Fruit fly (Drosophila melanogaster) Kc167 (cell line): ENCODE data around the gene CG8379.

ENCODE experiments used
- Myc ChIP-seq: fragments of >200 bp; optimal IDR thresholded peaks from 2 replicates; lab custom pipeline; 2017; ENCODE audit warnings: missing external identifiers
- Sin3A ChIP-seq: fragments of >200 bp; optimal IDR thresholded peaks from 2 replicates; lab custom pipeline; 2018; ENCODE audit warnings: missing external identifiers
- h ChIP-seq: fragments of >200 bp; optimal IDR thresholded peaks from 3 replicates; lab custom pipeline; 2018; ENCODE audit warnings: missing external identifiers
- insv ChIP-seq: fragments of >200 bp; optimal IDR thresholded peaks from 3 replicates; lab custom pipeline; 2018; ENCODE audit warnings: missing external identifiers
- psq ChIP-seq: fragments of >200 bp; optimal IDR thresholded peaks from 2 replicates; lab custom pipeline; 2017; ENCODE audit warnings: missing external identifiers
- ttk ChIP-seq: sonication (Bioruptor generic); optimal IDR thresholded peaks from 2 replicates; lab custom pipeline; 2017; ENCODE audit warnings: missing external identifiers

The CG8379 gene

DNA sequence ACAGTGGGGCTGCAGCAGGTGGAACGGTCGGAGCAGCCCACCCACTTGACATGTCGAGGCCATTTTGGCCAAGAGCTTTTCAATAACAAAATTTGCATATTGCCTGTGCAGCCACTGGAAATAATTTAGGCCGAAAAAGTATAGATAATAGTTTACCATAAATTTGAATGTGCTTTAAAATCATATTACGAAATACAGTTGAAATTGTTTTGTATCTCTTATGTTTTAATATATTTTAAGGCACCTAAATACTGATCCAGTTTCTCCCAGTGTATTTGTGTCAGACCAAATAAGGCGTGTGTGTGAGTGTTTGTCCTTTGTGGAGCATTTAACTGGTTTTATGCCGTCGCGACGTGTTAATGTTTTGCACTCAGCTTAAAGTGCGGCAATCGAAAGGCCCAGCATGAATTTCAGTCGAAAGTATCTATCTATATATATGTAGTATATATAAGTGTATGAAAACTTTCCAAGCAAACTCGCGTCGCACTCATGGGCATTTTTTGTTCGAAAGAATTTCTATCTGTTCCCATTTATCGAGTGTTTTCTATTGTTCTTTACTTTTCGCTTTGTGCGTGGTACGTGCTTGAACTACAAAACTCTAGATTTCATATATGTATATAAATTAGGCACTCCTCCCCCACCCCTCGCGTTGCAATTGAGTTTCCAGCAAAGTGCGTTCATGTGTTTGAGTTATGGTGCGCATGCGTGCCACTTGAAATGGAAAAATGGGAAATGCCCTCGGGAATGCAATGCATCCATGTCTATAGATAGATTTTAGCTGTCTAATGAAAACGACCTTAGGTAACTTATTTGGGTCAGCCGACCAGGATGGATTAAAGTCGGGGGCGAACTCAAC lies 25.4 kb downstream of the CG8379 start:
- TF ChIP-seq Myc, result no peak
- TF ChIP-seq psq (lab: Kevin White, UChicago), result no peak
- TF ChIP-seq ttk (lab: Kevin White, UChicago), result no peak
- TF ChIP-seq h (lab: Kevin White, UChicago), result no peak
- TF ChIP-seq insv (lab: Kevin White, UChicago), result no peak
- TF ChIP-seq Sin3A (lab: Kevin White, UChicago), result no peak

DNA sequence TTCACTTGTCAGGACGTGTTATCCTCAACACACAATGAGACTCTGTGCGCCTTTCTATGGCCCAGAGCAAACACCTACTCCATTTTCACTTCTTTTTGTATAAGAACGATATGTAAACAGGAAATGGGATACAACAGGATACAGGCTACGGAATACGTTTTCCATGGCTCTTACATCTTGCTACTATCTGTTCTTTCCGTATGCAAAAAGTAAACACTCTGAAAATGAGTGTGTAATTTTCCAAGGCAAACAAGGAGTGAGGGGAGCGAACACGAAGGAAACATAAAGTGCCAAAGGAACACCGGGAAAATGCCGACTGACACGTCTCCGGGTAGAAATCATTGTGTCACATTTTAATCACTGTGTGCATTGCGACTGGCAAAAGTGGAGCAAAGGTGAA lies 26.4 kb downstream of the CG8379 start:
- TF ChIP-seq Myc (no peak), psq (lab: Kevin White, UChicago) (no peak), Sin3A (lab: Kevin White, UChicago) (no peak), ttk (lab: Kevin White, UChicago) (no peak), h (lab: Kevin White, UChicago) (no peak), insv (lab: Kevin White, UChicago) (no peak)

DNA sequence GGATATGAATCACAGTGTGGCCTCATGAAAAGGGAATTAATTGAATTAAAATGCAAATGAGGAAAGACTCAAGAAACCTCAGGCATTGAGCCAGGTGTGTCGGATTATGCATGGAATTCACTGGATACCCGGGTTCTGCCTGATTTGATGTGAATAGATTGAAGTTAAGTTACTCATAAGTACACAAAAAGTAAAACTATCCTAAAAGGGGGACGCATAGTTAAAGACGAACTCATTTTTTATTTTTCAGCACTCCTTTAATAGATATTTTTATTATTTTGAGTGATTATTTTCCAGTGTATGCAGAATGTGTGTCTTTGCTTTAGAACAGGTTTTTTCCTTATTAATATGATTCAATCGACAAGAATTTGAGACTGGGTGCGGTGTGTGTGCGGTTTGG lies 29.0 kb downstream of the CG8379 start:
- no peak for TF ChIP-seq Sin3A (lab: Kevin White, UChicago)
- TF ChIP-seq Myc, result no peak
- TF ChIP-seq insv (lab: Kevin White, UChicago), result no peak
- no peak for TF ChIP-seq h (lab: Kevin White, UChicago)
- no peak for TF ChIP-seq ttk (lab: Kevin White, UChicago)
- TF ChIP-seq psq (lab: Kevin White, UChicago), result no peak

DNA sequence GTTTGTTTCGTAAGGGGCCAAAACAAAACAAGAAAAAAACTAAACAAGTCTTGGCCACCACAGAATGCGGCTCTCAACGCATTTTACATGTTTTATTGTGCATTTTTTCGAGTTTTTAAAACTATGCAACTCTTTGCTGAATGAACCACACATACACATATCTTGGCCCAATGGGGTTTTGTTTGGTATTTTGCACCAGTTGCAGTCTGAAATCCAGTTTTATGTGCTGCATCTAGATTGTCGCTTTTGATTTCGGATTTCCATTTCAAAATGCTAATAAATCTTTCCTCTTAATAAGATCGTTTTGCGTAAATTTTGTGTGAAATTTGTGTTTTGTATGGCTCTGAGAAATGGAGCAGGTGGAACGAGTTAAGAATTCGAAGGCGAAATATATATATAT lies 29.5 kb downstream of the CG8379 start:
- TF ChIP-seq ttk (lab: Kevin White, UChicago), result no peak
- TF ChIP-seq Sin3A (lab: Kevin White, UChicago), result no peak
- TF ChIP-seq psq (lab: Kevin White, UChicago), result no peak
- no peak for TF ChIP-seq insv (lab: Kevin White, UChicago)
- no peak for TF ChIP-seq Myc
- no peak for TF ChIP-seq h (lab: Kevin White, UChicago)

DNA sequence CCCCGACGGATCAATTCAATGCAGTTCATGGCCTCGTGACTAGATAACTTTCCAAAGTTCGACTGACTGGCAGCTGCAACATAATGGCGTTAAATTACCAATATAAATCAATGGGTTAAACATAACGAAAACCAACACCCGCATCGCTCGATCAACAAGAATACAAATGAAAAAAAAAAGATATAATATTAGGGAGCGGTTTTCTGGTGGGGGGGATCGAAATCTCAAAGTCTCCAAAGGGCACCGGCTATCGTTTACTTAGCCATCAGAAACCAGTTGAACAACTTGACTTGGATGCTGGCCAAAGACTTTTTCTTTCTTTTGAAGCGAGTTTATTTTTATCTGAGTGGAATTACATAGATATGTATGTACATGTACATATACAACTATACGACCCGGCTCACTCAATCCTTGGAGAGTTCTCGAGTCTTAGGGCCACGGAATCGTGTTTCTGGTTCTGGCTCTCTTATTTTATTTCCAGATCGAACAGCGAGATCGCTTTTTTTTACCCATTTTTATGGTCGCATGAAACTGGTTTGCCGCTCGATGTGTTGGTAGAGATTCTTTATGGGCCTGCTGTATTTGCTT lies 30.5 kb downstream of the CG8379 start:
- TF ChIP-seq Myc (no peak), psq (lab: Kevin White, UChicago) (no peak), Sin3A (lab: Kevin White, UChicago) (no peak), insv (lab: Kevin White, UChicago) (no peak), h (lab: Kevin White, UChicago) (no peak), ttk (lab: Kevin White, UChicago) (no peak)

DNA sequence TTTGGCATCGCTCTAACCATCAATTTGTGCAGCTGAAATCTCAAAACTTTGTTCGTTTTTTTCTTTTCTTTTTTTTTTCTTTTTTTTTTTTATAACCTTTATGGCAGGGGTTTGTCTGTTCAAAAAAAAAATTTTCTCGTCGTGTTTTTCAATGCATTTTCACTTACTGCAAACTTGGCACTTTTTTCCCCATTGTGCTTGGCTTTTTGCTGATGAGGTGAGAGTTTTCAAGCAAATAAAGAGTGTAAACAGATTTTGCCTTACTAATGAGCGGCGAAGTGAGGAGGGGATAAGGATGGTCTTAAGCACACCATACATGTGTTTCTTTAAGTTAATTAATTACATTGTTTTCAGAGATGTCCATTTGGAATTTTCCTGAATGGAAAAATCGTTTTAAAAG lies 32.0 kb downstream of the CG8379 start:
- TF ChIP-seq Myc, result no peak
- no peak for TF ChIP-seq psq (lab: Kevin White, UChicago)
- no peak for TF ChIP-seq h (lab: Kevin White, UChicago)
- TF ChIP-seq ttk (lab: Kevin White, UChicago), result no peak
- no peak for TF ChIP-seq insv (lab: Kevin White, UChicago)
- TF ChIP-seq Sin3A (lab: Kevin White, UChicago), result no peak

DNA sequence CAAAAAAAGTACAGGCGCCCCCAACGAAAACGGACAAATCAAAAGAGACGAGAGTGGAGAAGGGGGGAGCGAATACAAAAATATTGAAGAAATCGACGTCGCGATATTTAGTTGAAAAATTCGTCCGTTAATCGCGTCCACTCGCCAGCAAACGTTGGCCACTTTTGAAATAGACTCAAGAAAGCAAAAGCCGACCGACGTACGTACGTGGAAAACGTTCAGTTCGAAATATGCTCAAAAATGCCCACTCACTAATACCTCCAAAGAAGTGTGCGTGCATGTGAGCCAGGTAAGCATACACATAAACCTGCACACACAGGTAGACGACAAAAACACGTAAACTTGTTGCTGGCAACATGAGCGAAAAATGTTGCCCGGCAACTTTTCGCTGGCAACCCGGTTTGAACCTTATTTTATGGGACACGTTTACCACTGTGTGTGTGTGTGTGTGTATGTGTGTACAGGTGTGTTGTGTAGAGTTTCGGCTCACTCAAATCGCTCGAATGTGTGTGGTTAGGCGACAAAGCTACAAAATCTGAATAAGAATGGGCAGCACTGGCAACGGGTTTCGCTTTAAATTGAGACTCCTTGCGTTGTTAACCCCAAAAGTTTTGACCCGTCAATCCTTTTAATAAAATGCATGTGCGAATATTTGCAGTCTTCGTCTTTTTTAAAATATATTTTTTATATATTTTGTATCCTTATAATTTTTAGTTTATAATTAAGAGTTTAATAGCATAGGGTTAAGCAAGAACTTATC lies 33.5 kb downstream of the CG8379 start:
- TF ChIP-seq insv (lab: Kevin White, UChicago) (no peak), h (lab: Kevin White, UChicago) (no peak), psq (lab: Kevin White, UChicago) (no peak), ttk (lab: Kevin White, UChicago) (no peak), Sin3A (lab: Kevin White, UChicago) (no peak), Myc (no peak)

DNA sequence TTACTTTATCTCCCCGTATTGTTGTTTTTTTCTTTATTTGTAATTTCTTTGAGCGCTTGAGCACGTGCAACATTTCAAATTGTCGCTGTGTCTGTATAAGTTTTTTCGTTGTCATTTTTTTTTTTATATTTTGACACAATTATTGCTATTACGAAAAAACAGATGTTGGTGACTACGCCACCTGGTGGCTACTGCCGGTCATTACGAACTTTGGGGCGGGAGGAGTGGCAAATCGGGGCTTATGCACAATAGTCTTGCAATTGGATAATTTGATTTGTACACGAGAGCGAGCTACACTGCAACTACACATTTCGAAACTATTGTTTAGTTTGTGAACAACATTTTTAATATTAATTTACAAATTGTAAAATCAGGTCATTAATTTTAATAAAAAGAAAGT lies 35.1 kb downstream of the CG8379 start:
- TF ChIP-seq insv (lab: Kevin White, UChicago) (no peak), Myc (no peak), ttk (lab: Kevin White, UChicago) (no peak), Sin3A (lab: Kevin White, UChicago) (no peak), h (lab: Kevin White, UChicago) (no peak), psq (lab: Kevin White, UChicago) (no peak)

DNA sequence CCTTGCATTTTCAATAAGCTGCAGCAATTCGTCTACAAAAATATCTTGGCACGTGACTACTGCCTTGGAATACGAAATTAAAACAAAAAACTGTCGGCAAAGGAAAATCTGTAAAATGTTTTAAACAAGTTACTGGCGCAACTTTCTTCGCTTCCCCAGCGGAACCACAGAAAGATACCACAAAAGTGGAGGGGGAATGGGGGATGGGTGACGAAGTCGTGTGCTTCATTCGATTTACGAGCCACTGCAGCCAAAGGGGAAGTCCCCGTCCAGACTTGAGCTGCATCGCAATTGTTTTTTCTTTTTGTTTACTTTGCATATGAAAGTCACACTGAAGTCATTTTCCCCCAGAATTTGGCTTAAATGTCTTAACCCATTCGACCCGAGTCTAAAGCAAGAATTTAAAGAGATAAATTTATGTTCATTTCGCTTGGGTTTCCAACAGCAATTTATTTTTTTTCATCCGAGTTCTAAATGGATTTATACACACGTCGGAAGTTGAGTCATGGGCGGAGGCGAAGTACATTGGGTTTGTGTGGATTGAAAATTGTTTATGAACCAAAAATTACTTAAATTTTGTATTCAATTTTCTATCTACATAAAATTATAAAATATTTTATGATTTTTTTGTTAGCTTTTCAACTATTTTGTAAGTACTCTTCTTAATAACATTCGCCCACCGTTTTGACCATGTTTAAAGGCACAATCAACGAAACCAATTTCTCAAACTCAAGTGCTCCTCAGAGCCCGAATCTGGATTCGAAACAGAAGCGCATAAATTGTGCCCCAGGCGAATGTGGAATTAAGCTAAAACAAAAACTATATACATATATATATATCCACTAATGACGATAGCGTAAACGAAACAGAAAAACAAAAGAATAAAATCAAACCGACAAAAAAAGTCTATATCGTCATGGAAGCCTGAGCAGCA lies 36.2 kb downstream of the CG8379 start:
- TF ChIP-seq ttk (lab: Kevin White, UChicago), result no peak
- no peak for TF ChIP-seq h (lab: Kevin White, UChicago)
- no peak for TF ChIP-seq insv (lab: Kevin White, UChicago)
- no peak for TF ChIP-seq Sin3A (lab: Kevin White, UChicago)
- no peak for TF ChIP-seq Myc
- no peak for TF ChIP-seq psq (lab: Kevin White, UChicago)

DNA sequence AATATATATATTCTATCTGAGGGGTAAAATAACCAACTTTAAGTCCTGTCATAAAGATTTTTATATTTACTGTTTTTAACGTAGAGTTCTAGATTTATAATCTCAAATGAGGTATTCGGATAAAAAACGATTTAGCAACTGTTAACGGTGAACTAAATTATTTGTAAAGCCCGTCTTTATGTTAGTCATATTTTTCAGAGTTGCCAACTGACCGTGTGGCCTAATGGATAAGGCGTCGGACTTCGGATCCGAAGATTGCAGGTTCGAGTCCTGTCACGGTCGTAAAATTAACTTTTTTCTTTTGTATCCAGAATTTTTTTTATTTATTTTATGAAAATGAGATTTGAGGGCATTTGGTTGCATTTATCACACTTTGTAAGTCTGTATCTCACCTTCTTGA lies 37.5 kb downstream of the CG8379 start:
- no peak for TF ChIP-seq h (lab: Kevin White, UChicago)
- no peak for TF ChIP-seq Myc
- no peak for TF ChIP-seq Sin3A (lab: Kevin White, UChicago)
- no peak for TF ChIP-seq insv (lab: Kevin White, UChicago)
- no peak for TF ChIP-seq psq (lab: Kevin White, UChicago)
- no peak for TF ChIP-seq ttk (lab: Kevin White, UChicago)
